Worm (Caenorhabditis elegans): Measurements from ENCODE around the gene M04D8.5.

The M04D8.5 gene

ce11 chrIII:10033881-10034280 is 768 bp upstream of the M04D8.5 start, which contains the start of gene M04D8.8:
M04D8.8 (plus strand) TSS chrIII:10034181.
- TF ChIP-seq mdl-1 (tag; optimal IDR thresholded peaks at IDR 0.05) (no peak), fos-1 (tag; optimal IDR thresholded peaks at IDR 0.05) (no peak), ztf-4 (tag; optimal IDR thresholded peaks at IDR 0.05) (no peak), skn-1 (tag; optimal IDR thresholded peaks at IDR 0.05) (no peak), ceh-16 (tag; optimal IDR thresholded peaks at IDR 0.05) (no peak), ztf-11 (tag; optimal IDR thresholded peaks at IDR 0.05) (no peak), lin-13 (GFP tag; optimal IDR thresholded peaks at IDR 0.05) (no peak), ztf-1 (GFP tag; conservative IDR thresholded peaks at IDR 0.05) (no peak), R02D3.7 (tag; optimal IDR thresholded peaks at IDR 0.05) (no peak), nhr-77 (tag; optimal IDR thresholded peaks at IDR 0.05) (no peak), egl-27 (tag; optimal IDR thresholded peaks at IDR 0.05) (no peak), elt-3 (tag; optimal IDR thresholded peaks at IDR 0.05) (no peak), dmd-4 (tag; optimal IDR thresholded peaks at IDR 0.05) (no peak), ZK546.5 (tag; optimal IDR thresholded peaks at IDR 0.05) (no peak), elt-1 (tag; optimal IDR thresholded peaks at IDR 0.05) (no peak), mbf-1 (tag; optimal IDR thresholded peaks at IDR 0.05) (no peak)

ce11 chrIII:10030549-10030948 is 2.6 kb downstream of the M04D8.5 start, which contains the start of gene M04D8.4:
M04D8.4 (minus strand) TSS chrIII:10030649.
- TF ChIP-seq ztf-4 (tag; optimal IDR thresholded peaks at IDR 0.05) (no peak), egl-27 (tag; optimal IDR thresholded peaks at IDR 0.05) (no peak), peb-1 (tag; optimal IDR thresholded peaks at IDR 0.05) (no peak), lin-11 (tag; optimal IDR thresholded peaks at IDR 0.05) (no peak), nhr-237 (tag; optimal IDR thresholded peaks at IDR 0.05) (no peak), ceh-16 (tag; optimal IDR thresholded peaks at IDR 0.05) (no peak), elt-3 (tag; optimal IDR thresholded peaks at IDR 0.05) (no peak)

- TF ChIP-seq gmeb-1 (tag; optimal IDR thresholded peaks at IDR 0.05) (no peak), sma-3 (GFP tag; optimal IDR thresholded peaks at IDR 0.05) (no peak), skn-1 (tag; optimal IDR thresholded peaks at IDR 0.05) (no peak), elt-3 (tag; optimal IDR thresholded peaks at IDR 0.05) (no peak)
These were observed 5.2 kb downstream of the M04D8.5 start, which contains the start of gene ins-23 for ce11 chrIII:10027947-10028346. ins-23 (plus strand) TSS chrIII:10028247.

ce11 chrIII:10025989-10026388 is 7.1 kb downstream of the M04D8.5 start, which contains the start of gene ins-22:
ins-22 (plus strand) TSS chrIII:10026289.
- TF ChIP-seq dmd-4 (tag; optimal IDR thresholded peaks at IDR 0.05) (no peak), blmp-1 (tag; optimal IDR thresholded peaks at IDR 0.05; ENCODE audit: insufficient read depth) (no peak), ztf-1 (GFP tag; conservative IDR thresholded peaks at IDR 0.05) (no peak), unc-55 (GFP tag; optimal IDR thresholded peaks at IDR 0.05) (no peak), sma-9 (GFP tag; optimal IDR thresholded peaks at IDR 0.05) (no peak), sma-9 (tag; optimal IDR thresholded peaks at IDR 0.05) (no peak), nhr-25 (tag; optimal IDR thresholded peaks at IDR 0.05) (no peak), elt-1 (tag; optimal IDR thresholded peaks at IDR 0.05) (no peak), snpc-4 (tag; optimal IDR thresholded peaks at IDR 0.05) (no peak), ztf-4 (tag; optimal IDR thresholded peaks at IDR 0.05) (no peak), C34F6.9 (tag; optimal IDR thresholded peaks at IDR 0.05) (no peak)

ce11 chrIII:10023452-10023851 is 9.7 kb downstream of the M04D8.5 start, which contains the start of gene ins-21:
ins-21 (plus strand) TSS chrIII:10023752.
- no peak for TF ChIP-seq ceh-82 (tag; optimal IDR thresholded peaks at IDR 0.05)
- TF ChIP-seq skn-1 (tag; optimal IDR thresholded peaks at IDR 0.05) = no peak
- TF ChIP-seq lin-13 (GFP tag; optimal IDR thresholded peaks at IDR 0.05) = no peak
- TF ChIP-seq fos-1 (tag; optimal IDR thresholded peaks at IDR 0.05) = no peak
- TF ChIP-seq mdl-1 (tag; optimal IDR thresholded peaks at IDR 0.05) = no peak
- TF ChIP-seq crh-2 (tag; optimal IDR thresholded peaks at IDR 0.05) = no peak

- no peak for TF ChIP-seq egl-27 (tag; optimal IDR thresholded peaks at IDR 0.05)
- no peak for TF ChIP-seq snpc-4 (tag; optimal IDR thresholded peaks at IDR 0.05)
- no peak for TF ChIP-seq ztf-4 (tag; optimal IDR thresholded peaks at IDR 0.05)
- no peak for TF ChIP-seq blmp-1 (tag; optimal IDR thresholded peaks at IDR 0.05; ENCODE audit: insufficient read depth)
- TF ChIP-seq peb-1 (tag; optimal IDR thresholded peaks at IDR 0.05) = no peak
- TF ChIP-seq mdl-1 (tag; optimal IDR thresholded peaks at IDR 0.05) = no peak
- no peak for TF ChIP-seq nhr-6 (tag; optimal IDR thresholded peaks at IDR 0.05)
- TF ChIP-seq elt-1 (tag; optimal IDR thresholded peaks at IDR 0.05) = no peak
- TF ChIP-seq nhr-10 (tag; optimal IDR thresholded peaks at IDR 0.05) = no peak
These were observed 15.1 kb downstream of the M04D8.5 start for ce11 chrIII:10018007-10018406.

All from whole organism, L2 larva.